Worm (Caenorhabditis elegans) whole organism, late embryonic: ENCODE results near the gene pqn-10.

Source experiments
- C08G9.2 ChIP-seq: sonication (generic microtip); optimal IDR thresholded peaks from 2 replicates; lab custom pipeline; 2016; ENCODE audit warnings: mild to moderate bottlenecking, missing genetic modification characterization, moderate library complexity, missing compliant biosample characterization
- C38D4.7 ChIP-seq: fragments of 200-800 bp; sonication (Bioruptor generic); optimal IDR thresholded peaks from 2 replicates; lab custom pipeline; 2018; ENCODE audit warnings: mild to moderate bottlenecking, missing genetic modification characterization, moderate library complexity, missing compliant biosample characterization
- K02D7.2 ChIP-seq: sonication (generic microtip); optimal IDR thresholded peaks from 2 replicates; lab custom pipeline; 2017; ENCODE audit warnings: mild to moderate bottlenecking, missing genetic modification characterization, missing compliant biosample characterization
- K09A11.1 ChIP-seq: sonication (generic microtip); optimal IDR thresholded peaks from 2 replicates; lab custom pipeline; 2017; ENCODE audit warnings: antibody characterized with exemption, mild to moderate bottlenecking, missing genetic modification characterization, missing compliant biosample characterization; ENCODE audit not compliant: insufficient read depth
- Y22D7AL.16 ChIP-seq: sonication (generic microtip); optimal IDR thresholded peaks from 2 replicates; lab custom pipeline; 2016; ENCODE audit warnings: missing genetic modification characterization, missing compliant biosample characterization
- ahr-1 ChIP-seq: sonication (generic microtip); optimal IDR thresholded peaks from 2 replicates; lab custom pipeline; 2016; ENCODE audit warnings: missing genetic modification characterization, missing compliant biosample characterization
- ceh-2 ChIP-seq: sonication (generic microtip); optimal IDR thresholded peaks from 2 replicates; lab custom pipeline; 2016; ENCODE audit warnings: missing genotype, missing genetic modification characterization, missing compliant biosample characterization
- ceh-30 ChIP-seq: fragments of 150-350 bp; optimal IDR thresholded peaks from 2 replicates; lab custom pipeline; 2014; ENCODE audit warnings: missing biosample characterization, missing genetic modification characterization
- ceh-45 ChIP-seq: fragments of 200-800 bp; sonication (Bioruptor generic); IDR thresholded peaks from 2 replicates; pipeline ENCODE4 v1.3.6; 2022; ENCODE audit warnings: missing genetic modification reagents, missing genetic modification characterization, missing compliant biosample characterization
- ceh-6 ChIP-seq: fragments of 200-800 bp; sonication (Bioruptor generic); optimal IDR thresholded peaks from 2 replicates; lab custom pipeline; 2018; ENCODE audit warnings: mild to moderate bottlenecking, missing genetic modification characterization, missing compliant biosample characterization
- ceh-9 ChIP-seq: sonication (generic microtip); optimal IDR thresholded peaks from 2 replicates; lab custom pipeline; 2016; ENCODE audit warnings: mild to moderate bottlenecking, missing genetic modification characterization, inconsistent platforms, missing compliant biosample characterization
- che-1 ChIP-seq: sonication (generic microtip); optimal IDR thresholded peaks from 2 replicates; lab custom pipeline; 2016; ENCODE audit warnings: mild to moderate bottlenecking, missing genetic modification characterization, missing compliant biosample characterization
- dve-1 ChIP-seq: sonication (generic microtip); optimal IDR thresholded peaks from 2 replicates; lab custom pipeline; 2017; ENCODE audit warnings: antibody characterized with exemption, mild to moderate bottlenecking, missing genetic modification characterization, missing compliant biosample characterization
- elt-4 ChIP-seq: sonication (generic microtip); optimal IDR thresholded peaks from 2 replicates; lab custom pipeline; 2016; ENCODE audit warnings: missing genetic modification characterization, missing compliant biosample characterization
- ets-4 ChIP-seq: sonication (generic microtip); optimal IDR thresholded peaks from 2 replicates; lab custom pipeline; 2016; ENCODE audit warnings: missing genetic modification characterization, missing compliant biosample characterization
- eyg-1 ChIP-seq: sonication (generic microtip); optimal IDR thresholded peaks from 2 replicates; lab custom pipeline; 2016; ENCODE audit warnings: missing genotype, missing genetic modification characterization, missing compliant biosample characterization
- fax-1 ChIP-seq: sonication (generic microtip); optimal IDR thresholded peaks from 2 replicates; lab custom pipeline; 2016; ENCODE audit warnings: missing genotype, missing genetic modification characterization, missing compliant biosample characterization
- fkh-10 ChIP-seq: fragments of 150-350 bp; optimal IDR thresholded peaks from 2 replicates; lab custom pipeline; 2014; ENCODE audit warnings: missing biosample characterization, missing genetic modification reagents, missing genetic modification characterization
- fkh-6 ChIP-seq: sonication (generic microtip); optimal IDR thresholded peaks from 2 replicates; lab custom pipeline; 2016; ENCODE audit warnings: missing genetic modification characterization, missing compliant biosample characterization
- gmeb-2 ChIP-seq: sonication (generic microtip); optimal IDR thresholded peaks from 2 replicates; lab custom pipeline; 2016; ENCODE audit warnings: missing genetic modification characterization, inconsistent platforms, missing compliant biosample characterization
- hlh-15 ChIP-seq: sonication (generic microtip); optimal IDR thresholded peaks from 2 replicates; lab custom pipeline; 2016; ENCODE audit warnings: missing genetic modification characterization, missing compliant biosample characterization
- lim-6 ChIP-seq: sonication (generic microtip); optimal IDR thresholded peaks from 2 replicates; lab custom pipeline; 2016; ENCODE audit warnings: missing genetic modification characterization, missing compliant biosample characterization
- mec-3 ChIP-seq: sonication (generic microtip); optimal IDR thresholded peaks from 2 replicates; lab custom pipeline; 2016; ENCODE audit warnings: borderline replicate concordance, missing genetic modification characterization, missing compliant biosample characterization
- nfya-1 ChIP-seq: sonication (generic microtip); optimal IDR thresholded peaks from 2 replicates; lab custom pipeline; 2017; ENCODE audit warnings: missing genetic modification characterization, mild to moderate bottlenecking, missing compliant biosample characterization, antibody characterized with exemption, moderate library complexity
- npax-4 ChIP-seq: sonication (generic microtip); optimal IDR thresholded peaks from 2 replicates; lab custom pipeline; 2016; ENCODE audit warnings: missing genetic modification characterization, missing compliant biosample characterization
- pax-1 ChIP-seq: fragments of 150-350 bp; optimal IDR thresholded peaks from 2 replicates; lab custom pipeline; 2014; ENCODE audit warnings: missing biosample characterization, missing genetic modification characterization
- pqm-1 ChIP-seq: sonication (generic microtip); optimal IDR thresholded peaks from 2 replicates; lab custom pipeline; 2016; ENCODE audit warnings: missing genetic modification characterization, missing compliant biosample characterization
- rnt-1 ChIP-seq: sonication (generic microtip); optimal IDR thresholded peaks from 2 replicates; lab custom pipeline; 2016; ENCODE audit warnings: missing genetic modification characterization, missing compliant biosample characterization
- sox-2 ChIP-seq: fragments of 200-800 bp; sonication (Bioruptor generic); IDR thresholded peaks from 2 replicates; pipeline ENCODE4 v1.3.6; 2022; ENCODE audit warnings: missing genetic modification reagents, missing genetic modification characterization, missing compliant biosample characterization
- sox-4 ChIP-seq: sonication (generic microtip); optimal IDR thresholded peaks from 2 replicates; lab custom pipeline; 2017; ENCODE audit warnings: mild to moderate bottlenecking, missing genetic modification characterization, inconsistent platforms, missing compliant biosample characterization
- tbx-7 ChIP-seq: sonication (generic microtip); optimal IDR thresholded peaks from 2 replicates; lab custom pipeline; 2016; ENCODE audit warnings: missing genotype, missing genetic modification characterization, missing compliant biosample characterization
- unc-3 ChIP-seq, 2 experiments: fragments of 200-800 bp in 1 of 2; sonication (Bioruptor generic) in 1 of 2; sonication (generic microtip) in 1 of 2; conservative IDR thresholded peaks in 1 of 2; optimal IDR thresholded peaks in 1 of 2; 2 replicates each; pipeline versions ENCODE4 v1.3.6 to Lab custom; 2016 to 2022; ENCODE audit warnings: missing compliant biosample characterization in 2 of 2, missing genetic modification characterization in 2 of 2, missing genetic modification reagents in 1 of 2
- unc-42 ChIP-seq: sonication (generic microtip); optimal IDR thresholded peaks from 2 replicates; lab custom pipeline; 2016; ENCODE audit warnings: missing genotype, missing genetic modification characterization, missing compliant biosample characterization
- unc-55 ChIP-seq: sonication (generic microtip); optimal IDR thresholded peaks from 2 replicates; lab custom pipeline; 2017; ENCODE audit warnings: missing biosample characterization, missing genetic modification reagents, missing genetic modification characterization
- zip-5 ChIP-seq: sonication (generic microtip); optimal IDR thresholded peaks from 2 replicates; lab custom pipeline; 2016; ENCODE audit warnings: missing genetic modification characterization, missing compliant biosample characterization
- ztf-16 ChIP-seq: sonication (generic microtip); optimal IDR thresholded peaks from 2 replicates; lab custom pipeline; 2017; ENCODE audit warnings: missing genetic modification characterization, missing compliant biosample characterization

pqn-10 gene

DNA sequence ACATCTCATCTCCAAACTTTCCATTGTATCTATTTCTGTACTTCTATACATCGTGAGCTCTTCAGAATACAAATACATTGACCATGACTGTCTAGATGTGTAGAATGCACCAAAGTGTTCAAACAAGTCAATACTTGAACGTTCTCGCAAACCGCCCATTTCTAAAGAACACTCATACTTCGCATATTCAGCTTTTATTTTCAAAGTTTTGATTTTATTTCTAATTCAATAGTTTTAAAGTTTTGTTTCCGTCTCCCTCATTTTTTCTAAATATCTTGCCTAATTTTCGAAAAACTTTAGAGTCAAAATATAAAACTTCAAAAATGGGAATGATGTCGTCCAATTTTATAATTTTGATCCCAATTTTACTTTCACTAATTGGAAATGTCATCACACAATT is at the start of gene pqn-10:
Gene pqn-10 (plus strand): TSS at position 301 of the 400 bp plus-strand sequence.
- TF ChIP-seq ztf-16 (tag; lab: Kevin White, UChicago) (no peak), ceh-6 (no peak), elt-4 (no peak), ceh-9 (tag; lab: Kevin White, UChicago) (no peak), ceh-30 (tag; lab: Kevin White, UChicago) (no peak), fkh-10 (GFP tag; lab: Kevin White, UChicago) (no peak), sox-4 (no peak), pqm-1 (tag; lab: Kevin White, UChicago) (no peak), mec-3 (tag; lab: Kevin White, UChicago) (no peak), tbx-7 (tag; lab: Kevin White, UChicago) (no peak), fkh-6 (tag; lab: Kevin White, UChicago) (no peak), lim-6 (no peak), sox-2 (GFP tag; lab: Robert Waterston, UW) (no peak), ahr-1 (no peak), che-1 (tag; lab: Kevin White, UChicago) (no peak), npax-4 (tag; lab: Kevin White, UChicago) (no peak), K09A11.1 (no peak)
- TF ChIP-seq, all 69 proteins: peak for 0

DNA sequence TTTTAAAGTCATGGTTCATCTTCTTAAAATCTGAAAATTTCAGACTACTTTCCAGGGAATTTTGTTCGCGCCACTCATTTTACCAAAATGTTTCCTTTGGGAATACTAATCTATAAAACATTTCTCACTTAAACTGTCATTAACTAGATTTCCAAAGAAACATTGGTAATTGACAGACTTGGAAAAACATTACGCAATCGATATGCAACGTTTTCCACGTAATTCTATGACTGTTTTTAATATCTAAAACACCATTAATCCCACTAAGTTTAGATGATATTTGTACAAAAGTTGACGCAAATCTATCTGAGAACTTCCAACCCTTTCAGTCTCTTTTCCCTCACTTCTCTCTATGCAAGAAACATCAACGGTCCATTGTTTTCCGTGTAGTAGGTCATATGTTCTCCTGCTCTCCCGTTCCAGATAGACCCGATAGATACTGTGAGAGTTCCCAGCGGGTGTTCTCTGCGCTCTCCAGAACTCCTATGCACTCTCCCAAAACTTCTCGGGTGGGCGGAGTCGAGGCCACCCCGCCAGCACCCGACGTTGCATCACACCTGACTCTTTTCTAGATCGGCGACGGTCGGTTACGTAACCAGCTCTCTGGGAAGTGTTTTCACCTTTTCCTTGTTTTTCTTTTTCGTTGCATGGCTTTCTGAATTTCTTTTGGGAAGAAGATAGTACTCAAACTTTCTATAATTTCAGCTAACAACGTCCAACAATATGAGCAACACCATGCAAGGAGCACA is 49.6 kb upstream of the pqn-10 start, which contains the start of gene zip-8:
Gene zip-8 (plus strand): TSS at position 700 of the 749 bp plus-strand sequence.
- no peak for TF ChIP-seq ceh-30 (tag; lab: Kevin White, UChicago)
- no peak for TF ChIP-seq sox-4
- no peak for TF ChIP-seq C38D4.7
- TF ChIP-seq ceh-45 (GFP tag; lab: Robert Waterston, UW): no peak
- no peak for TF ChIP-seq ets-4
- TF ChIP-seq K09A11.1: no peak
- no peak for TF ChIP-seq zip-5 (tag; lab: Kevin White, UChicago)
- no peak for TF ChIP-seq ceh-6
- no peak for TF ChIP-seq Y22D7AL.16 (tag; lab: Kevin White, UChicago)
- no peak for TF ChIP-seq elt-4
- TF ChIP-seq ztf-16 (tag; lab: Kevin White, UChicago): no peak

DNA sequence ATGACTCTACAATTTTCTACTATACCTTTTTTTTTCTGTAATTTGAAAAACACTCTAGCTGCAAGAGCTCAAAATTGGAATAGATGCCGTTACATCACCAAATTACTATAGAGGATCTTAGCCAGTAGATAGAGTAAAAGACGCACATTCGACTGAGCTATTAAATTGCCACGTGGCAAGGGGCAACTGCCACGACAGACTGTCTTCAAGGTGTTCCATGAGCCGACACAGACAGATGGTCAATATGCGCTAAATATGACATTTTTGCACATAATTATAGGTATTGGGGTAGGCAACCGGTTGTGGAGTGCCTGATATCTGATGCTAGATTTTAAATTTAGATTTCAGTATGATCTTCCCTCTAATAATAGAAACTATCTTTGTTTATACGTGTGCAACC is 48.6 kb upstream of the pqn-10 start:
- TF ChIP-seq dve-1 (tag; lab: Kevin White, UChicago) (no peak), npax-4 (tag; lab: Kevin White, UChicago) (no peak), K02D7.2 (tag; lab: Kevin White, UChicago) (no peak), elt-4 (no peak), ztf-16 (tag; lab: Kevin White, UChicago) (no peak)

DNA sequence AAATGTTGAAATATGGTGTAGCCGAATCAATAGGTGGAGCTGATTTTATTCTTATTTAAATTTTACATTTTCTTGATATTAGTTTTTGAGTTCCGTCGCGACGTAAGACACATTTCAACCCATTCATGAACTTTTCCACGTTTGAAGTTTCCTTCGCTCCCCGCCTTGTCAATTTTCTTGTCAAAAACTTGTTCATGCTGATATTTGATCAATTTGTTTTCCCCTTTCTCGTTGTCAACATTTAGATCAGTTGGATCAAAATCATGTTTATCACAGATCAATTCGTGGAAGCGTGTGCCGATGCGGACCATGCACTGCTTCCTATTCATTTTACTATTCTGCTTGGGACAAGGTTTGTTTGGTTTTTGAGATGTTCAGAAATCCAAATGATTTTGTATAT is 45.1 kb upstream of the pqn-10 start, which contains the start of gene chtb-2:
Gene chtb-2 (plus strand): TSS at position 301 of the 400 bp plus-strand sequence.
- TF ChIP-seq fkh-6 (tag; lab: Kevin White, UChicago): no peak
- TF ChIP-seq pax-1 (tag; lab: Kevin White, UChicago): no peak
- TF ChIP-seq K02D7.2 (tag; lab: Kevin White, UChicago): no peak
- no peak for TF ChIP-seq npax-4 (tag; lab: Kevin White, UChicago)
- no peak for TF ChIP-seq C08G9.2 (tag; lab: Kevin White, UChicago)
- no peak for TF ChIP-seq unc-42
- no peak for TF ChIP-seq C38D4.7
- no peak for TF ChIP-seq gmeb-2 (tag; lab: Kevin White, UChicago)
- no peak for TF ChIP-seq hlh-15 (tag; lab: Kevin White, UChicago)
- no peak for TF ChIP-seq rnt-1 (tag; lab: Kevin White, UChicago)
- TF ChIP-seq fax-1 (tag; lab: Kevin White, UChicago): no peak
- no peak for TF ChIP-seq ceh-6
- no peak for TF ChIP-seq eyg-1

DNA sequence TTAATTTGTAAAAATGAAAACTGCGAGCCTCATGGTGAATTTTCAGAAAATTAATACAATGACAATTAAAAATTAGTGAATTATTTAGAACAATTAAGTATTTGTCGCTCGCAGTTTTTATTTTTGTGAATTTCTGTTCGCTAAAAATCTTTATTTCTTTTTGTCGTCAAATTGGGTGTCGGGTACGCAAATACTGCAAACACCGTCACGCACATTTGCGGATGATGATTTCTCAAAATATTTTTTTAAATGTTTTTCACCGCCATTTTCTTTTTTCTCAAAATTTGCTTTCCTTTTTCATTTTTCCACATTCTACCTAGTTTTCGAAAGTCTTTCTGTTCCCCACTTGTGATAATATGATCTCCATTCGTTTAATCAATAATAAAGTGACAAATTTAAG is 39.1 kb upstream of the pqn-10 start:
- TF ChIP-seq unc-55 (GFP tag; lab: Kevin White, UChicago) (peak; percentile 1), nfya-1 (tag; lab: Kevin White, UChicago) (peak; percentile 28), ceh-2 (tag; lab: Kevin White, UChicago) (no peak), unc-3 (GFP tag; conservative IDR thresholded peaks at IDR 0.05; lab: Robert Waterston, UW) (no peak), unc-3 (tag; optimal IDR thresholded peaks at IDR 0.05; lab: Kevin White, UChicago) (no peak)
